Worm (Caenorhabditis elegans) whole organism, L3 larva: ENCODE measurements around the gene F17E9.15.

Experiments
- R02D3.7 ChIP-seq: fragments of 150-350 bp; optimal IDR thresholded peaks from 2 replicates; lab custom pipeline; 2014; ENCODE audit warnings: missing biosample characterization, missing genetic modification characterization
- ZK546.5 ChIP-seq: sonication (generic microtip); optimal IDR thresholded peaks from 2 replicates; lab custom pipeline; 2017; ENCODE audit warnings: missing biosample characterization, missing genetic modification characterization
- ama-1 ChIP-seq: fragments of 150-350 bp; optimal IDR thresholded peaks from 2 replicates; lab custom pipeline; 2018
- ceh-28 ChIP-seq: fragments of 150-350 bp; optimal IDR thresholded peaks from 2 replicates; lab custom pipeline; 2014; ENCODE audit warnings: missing biosample characterization, missing genetic modification reagents, missing genetic modification characterization
- ceh-82 ChIP-seq: fragments of 150-350 bp; optimal IDR thresholded peaks from 2 replicates; lab custom pipeline; 2014; ENCODE audit warnings: missing biosample characterization, missing genetic modification characterization
- ceh-9 ChIP-seq: sonication (generic microtip); optimal IDR thresholded peaks from 2 replicates; lab custom pipeline; 2018; ENCODE audit warnings: missing biosample characterization, missing genetic modification characterization
- daf-12 ChIP-seq: fragments of 150-350 bp; optimal IDR thresholded peaks from 2 replicates; lab custom pipeline; 2014; ENCODE audit warnings: missing biosample characterization, missing genetic modification reagents, missing genetic modification characterization
- egl-27 ChIP-seq: sonication (generic microtip); optimal IDR thresholded peaks from 4 replicates; lab custom pipeline; 2017; ENCODE audit warnings: missing biosample characterization, missing genetic modification reagents, missing genetic modification characterization
- egl-5 ChIP-seq: fragments of 150-350 bp; optimal IDR thresholded peaks from 2 replicates; lab custom pipeline; 2017; ENCODE audit warnings: missing biosample characterization, missing genetic modification reagents, missing genetic modification characterization, inconsistent platforms
- elt-2 ChIP-seq: sonication (generic microtip); optimal IDR thresholded peaks from 2 replicates; lab custom pipeline; 2016; ENCODE audit warnings: missing genetic modification reagents, mild to moderate bottlenecking, missing genetic modification characterization, missing compliant biosample characterization
- eor-1 ChIP-seq, 2 experiments: fragments of 150-350 bp; optimal IDR thresholded peaks; 2 replicates each; lab custom pipeline; 2014 to 2018; ENCODE audit warnings: missing biosample characterization in 2 of 2, missing genetic modification characterization in 2 of 2
- fkh-10 ChIP-seq: sonication (generic microtip); optimal IDR thresholded peaks from 2 replicates; lab custom pipeline; 2017; ENCODE audit warnings: missing biosample characterization, missing genetic modification reagents, missing genetic modification characterization
- fkh-2 ChIP-seq: fragments of 150-350 bp; optimal IDR thresholded peaks from 2 replicates; lab custom pipeline; 2014; ENCODE audit warnings: missing biosample characterization, missing genetic modification reagents, missing genetic modification characterization
- fos-1 ChIP-seq: fragments of 150-350 bp; optimal IDR thresholded peaks from 2 replicates; lab custom pipeline; 2014; ENCODE audit warnings: missing biosample characterization, missing genetic modification characterization
- hmg-11 ChIP-seq: sonication (generic microtip); optimal IDR thresholded peaks from 2 replicates; lab custom pipeline; 2016; ENCODE audit warnings: missing genetic modification characterization, missing compliant biosample characterization
- jun-1 ChIP-seq: fragments of 150-350 bp; optimal IDR thresholded peaks from 2 replicates; lab custom pipeline; 2014; ENCODE audit warnings: missing biosample characterization, missing genetic modification reagents, missing genetic modification characterization
- lin-15B ChIP-seq: fragments of 150-350 bp; optimal IDR thresholded peaks from 2 replicates; lab custom pipeline; 2014; ENCODE audit warnings: missing biosample characterization, missing genetic modification characterization
- lin-39 ChIP-seq: fragments of 150-350 bp; optimal IDR thresholded peaks from 2 replicates; lab custom pipeline; 2018; ENCODE audit warnings: missing biosample characterization, missing genetic modification reagents, missing genetic modification characterization
- lsy-12 ChIP-seq: sonication (generic microtip); optimal IDR thresholded peaks from 2 replicates; lab custom pipeline; 2016; ENCODE audit warnings: mild to moderate bottlenecking, missing genetic modification characterization, missing compliant biosample characterization
- mml-1 ChIP-seq: fragments of 150-350 bp; sonication (generic microtip); optimal IDR thresholded peaks from 3 replicates; lab custom pipeline; 2014; ENCODE audit warnings: missing biosample characterization, missing genetic modification characterization
- nfya-1 ChIP-seq: sonication (generic microtip); optimal IDR thresholded peaks from 2 replicates; lab custom pipeline; 2017; ENCODE audit warnings: missing genetic modification characterization, mild to moderate bottlenecking, missing compliant biosample characterization, antibody characterized with exemption, moderate library complexity; ENCODE audit not compliant: insufficient read depth
- nhr-11 ChIP-seq: fragments of 150-350 bp; optimal IDR thresholded peaks from 2 replicates; lab custom pipeline; 2014; ENCODE audit warnings: missing biosample characterization, missing genetic modification characterization
- nhr-23 ChIP-seq: fragments of 150-350 bp; optimal IDR thresholded peaks from 2 replicates; lab custom pipeline; 2014; ENCODE audit warnings: missing biosample characterization, missing genetic modification reagents, missing genetic modification characterization
- nhr-237 ChIP-seq: fragments of 150-350 bp; optimal IDR thresholded peaks from 2 replicates; lab custom pipeline; 2014; ENCODE audit warnings: missing biosample characterization, missing genetic modification characterization
- nhr-25 ChIP-seq: sonication (generic microtip); optimal IDR thresholded peaks from 2 replicates; lab custom pipeline; 2017; ENCODE audit warnings: missing biosample characterization, missing genetic modification characterization
- nhr-43 ChIP-seq: sonication (generic microtip); optimal IDR thresholded peaks from 2 replicates; lab custom pipeline; 2016; ENCODE audit warnings: mild to moderate bottlenecking, missing genetic modification characterization, missing compliant biosample characterization; ENCODE audit not compliant: poor library complexity, severe bottlenecking
- nhr-67 ChIP-seq: fragments of 150-350 bp; optimal IDR thresholded peaks from 2 replicates; lab custom pipeline; 2014; ENCODE audit warnings: missing biosample characterization, missing genetic modification characterization
- pha-4 ChIP-seq: fragments of 150-350 bp; optimal IDR thresholded peaks from 2 replicates; lab custom pipeline; 2014; ENCODE audit warnings: missing biosample characterization, missing genetic modification reagents, missing genetic modification characterization
- pqm-1 ChIP-seq: fragments of 150-350 bp; optimal IDR thresholded peaks from 2 replicates; lab custom pipeline; 2017; ENCODE audit warnings: missing biosample characterization, missing genetic modification characterization, inconsistent platforms
- sea-2 ChIP-seq: fragments of 150-350 bp; sonication (generic microtip); optimal IDR thresholded peaks from 4 replicates; lab custom pipeline; 2014; ENCODE audit warnings: missing biosample characterization, missing genetic modification reagents, missing genetic modification characterization
- skn-1 ChIP-seq: fragments of 150-350 bp; optimal IDR thresholded peaks from 2 replicates; lab custom pipeline; 2014; ENCODE audit warnings: missing biosample characterization, missing genetic modification characterization
- snpc-4 ChIP-seq: fragments of 150-350 bp; optimal IDR thresholded peaks from 2 replicates; lab custom pipeline; 2014; ENCODE audit warnings: missing biosample characterization, missing genetic modification characterization
- tbx-2 ChIP-seq: sonication (generic microtip); optimal IDR thresholded peaks from 2 replicates; lab custom pipeline; 2016; ENCODE audit warnings: mild to moderate bottlenecking, missing genetic modification characterization, missing compliant biosample characterization
- unc-62 ChIP-seq: fragments of 150-350 bp; sonication (generic microtip); optimal IDR thresholded peaks from 4 replicates; lab custom pipeline; 2014; ENCODE audit warnings: missing biosample characterization, missing genetic modification reagents, missing genetic modification characterization
- ztf-4 ChIP-seq: fragments of 150-350 bp; optimal IDR thresholded peaks from 2 replicates; lab custom pipeline; 2014; ENCODE audit warnings: missing biosample characterization, missing genetic modification characterization

Gene F17E9.15

DNA sequence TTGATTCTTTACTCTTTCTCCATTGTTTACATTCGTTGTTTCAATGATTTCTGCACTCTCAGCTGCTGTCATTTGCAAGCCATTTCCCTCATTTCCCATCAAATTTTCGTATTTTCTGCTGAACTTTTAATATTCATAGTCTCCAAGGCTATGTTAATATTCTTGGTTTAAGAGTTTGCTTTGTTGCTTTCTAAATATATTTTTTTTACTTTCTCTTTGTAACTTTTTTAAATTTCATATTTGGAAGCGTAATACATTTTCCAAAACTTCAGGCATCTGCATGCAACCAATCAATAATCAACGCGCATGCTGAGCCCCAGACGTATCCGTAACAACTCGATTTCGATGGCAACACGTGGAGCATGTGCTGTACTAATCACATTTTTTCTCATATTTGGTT lies 13.6 kb downstream of the F17E9.15 start, which contains the start of gene sqv-1:
Gene sqv-1 (plus strand): TSS at position 301 of the 400 bp plus-strand sequence.
- TF ChIP-seq ceh-9 (tag; lab: Kevin White, UChicago) (no peak), fos-1 (no peak), pha-4 (tag; lab: Kevin White, UChicago) (peak; percentile 41)

DNA sequence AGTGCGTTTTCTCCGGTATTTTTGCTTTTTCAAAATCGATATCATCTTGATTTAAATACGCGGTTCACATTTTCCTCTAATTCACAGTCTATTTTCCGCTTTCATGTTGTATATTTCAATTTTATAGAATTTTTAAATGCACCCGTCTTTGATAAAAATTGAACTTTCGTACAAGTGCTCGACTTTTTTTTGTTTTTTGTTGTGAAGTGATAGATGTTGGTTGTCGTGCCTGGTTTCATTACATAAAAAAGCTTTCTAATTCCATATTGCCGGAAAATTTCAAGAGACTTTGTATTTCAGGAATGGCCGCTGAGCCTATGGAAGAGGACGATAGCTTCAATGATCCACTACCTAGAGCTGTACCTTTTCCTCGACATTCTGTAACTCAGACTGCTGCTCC lies 15.9 kb downstream of the F17E9.15 start, which contains the start of gene D2096.12:
Gene D2096.12 (plus strand): TSS at position 301 of the 400 bp plus-strand sequence.
- TF ChIP-seq pha-4 (tag; lab: Kevin White, UChicago) (no peak), tbx-2 (tag; lab: Kevin White, UChicago) (no peak)

DNA sequence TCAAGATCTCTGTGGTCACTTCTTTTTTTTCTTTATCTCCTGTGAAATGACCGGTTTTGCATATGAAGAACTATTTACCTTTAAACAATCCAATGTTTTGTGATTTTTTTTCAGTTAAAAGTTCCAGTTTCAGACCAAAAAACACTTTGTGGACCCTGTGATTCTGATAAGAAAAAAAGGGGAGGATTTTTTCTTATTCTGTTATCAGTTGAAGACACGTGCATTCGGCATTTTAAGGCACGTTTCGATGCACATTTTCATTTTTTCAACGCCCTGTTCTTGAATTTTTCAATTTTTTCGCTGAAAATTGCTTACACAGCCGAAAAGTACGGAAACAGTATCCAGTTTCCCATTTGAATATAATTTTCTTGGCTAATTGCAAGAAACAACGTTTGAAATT lies 19.1 kb downstream of the F17E9.15 start, which contains the start of gene aagr-1:
Gene aagr-1 (plus strand): TSS at position 227 of the 400 bp plus-strand sequence.
- TF ChIP-seq pqm-1, result peak; percentile 75
- no peak for TF ChIP-seq ceh-28 (tag; lab: Kevin White, UChicago)
- no peak for TF ChIP-seq ZK546.5 (tag; lab: Kevin White, UChicago)
- no peak for TF ChIP-seq R02D3.7 (tag; lab: Kevin White, UChicago)
- no peak for TF ChIP-seq mml-1 (tag; lab: Kevin White, UChicago)
- peak; percentile 1 for TF ChIP-seq pha-4 (tag; lab: Kevin White, UChicago)
- no peak for TF ChIP-seq sea-2
- TF ChIP-seq daf-12, result no peak
- no peak for TF ChIP-seq ztf-4 (tag; lab: Kevin White, UChicago)
- peak; percentile 82 for TF ChIP-seq elt-2 (tag; lab: Kevin White, UChicago)
- no peak for TF ChIP-seq lin-39

DNA sequence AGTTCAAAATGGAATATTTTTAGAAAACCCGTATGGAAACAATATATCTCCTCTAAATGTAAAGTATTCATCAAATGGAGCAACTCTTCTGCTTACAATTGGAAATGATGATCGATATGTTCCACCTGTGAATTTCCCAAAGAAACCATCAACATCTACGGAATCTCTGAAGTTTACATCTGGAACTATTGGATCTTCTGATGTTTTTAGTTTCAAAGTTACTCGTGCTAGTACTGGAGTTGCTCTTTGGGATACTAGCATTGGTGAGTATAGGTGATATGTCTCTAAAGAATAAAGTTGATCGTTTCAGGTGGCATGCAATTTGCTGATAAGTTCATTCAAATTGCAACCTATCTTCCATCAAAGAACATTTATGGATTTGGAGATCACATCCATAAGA lies 20.7 kb downstream of the F17E9.15 start:
- TF ChIP-seq tbx-2 (tag; lab: Kevin White, UChicago), result no peak
- no peak for TF ChIP-seq nhr-237 (tag; lab: Kevin White, UChicago)
- TF ChIP-seq fkh-2 (tag; lab: Kevin White, UChicago), result no peak
- TF ChIP-seq ama-1 (lab: Kevin White, UChicago), result no peak
- TF ChIP-seq sea-2, result no peak
- TF ChIP-seq fkh-10 (GFP tag; lab: Kevin White, UChicago), result no peak
- no peak for TF ChIP-seq pha-4 (tag; lab: Kevin White, UChicago)
- TF ChIP-seq nhr-11 (tag; lab: Kevin White, UChicago), result no peak
- no peak for TF ChIP-seq eor-1 (tag; optimal IDR thresholded peaks at IDR 0.05; lab: Kevin White, UChicago)
- no peak for TF ChIP-seq R02D3.7 (tag; lab: Kevin White, UChicago)
- TF ChIP-seq ceh-9 (tag; lab: Kevin White, UChicago), result no peak
- no peak for TF ChIP-seq ceh-28 (tag; lab: Kevin White, UChicago)
- TF ChIP-seq nfya-1 (tag; lab: Kevin White, UChicago), result no peak
- TF ChIP-seq snpc-4 (tag; lab: Kevin White, UChicago), result no peak
- TF ChIP-seq egl-5 (tag; lab: Kevin White, UChicago), result no peak

DNA sequence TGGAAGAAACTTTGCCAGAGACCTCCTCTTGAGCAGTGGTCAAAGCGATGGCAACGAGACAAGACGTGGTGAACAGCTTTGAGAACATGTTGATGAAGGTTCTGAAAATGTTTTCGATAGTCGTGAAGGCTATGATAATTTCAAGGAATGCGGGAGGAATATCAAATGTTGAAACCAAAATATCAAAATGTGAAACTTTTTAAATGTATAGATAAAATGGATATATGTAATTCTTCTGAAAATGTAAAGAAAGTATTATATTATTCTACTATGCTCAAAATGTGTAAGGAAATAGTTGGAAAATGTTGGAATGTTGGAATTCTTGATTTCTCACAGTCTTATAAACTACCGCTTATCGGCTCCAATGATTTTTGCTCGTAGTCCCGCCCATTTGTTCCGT lies 21.9 kb downstream of the F17E9.15 start, which contains the start of gene D2096.6:
Gene D2096.6 (minus strand): TSS at position 101 of the 400 bp plus-strand sequence.
- TF ChIP-seq pha-4 (tag; lab: Kevin White, UChicago) (no peak), elt-2 (tag; lab: Kevin White, UChicago) (no peak), pqm-1 (no peak), ZK546.5 (tag; lab: Kevin White, UChicago) (no peak)

DNA sequence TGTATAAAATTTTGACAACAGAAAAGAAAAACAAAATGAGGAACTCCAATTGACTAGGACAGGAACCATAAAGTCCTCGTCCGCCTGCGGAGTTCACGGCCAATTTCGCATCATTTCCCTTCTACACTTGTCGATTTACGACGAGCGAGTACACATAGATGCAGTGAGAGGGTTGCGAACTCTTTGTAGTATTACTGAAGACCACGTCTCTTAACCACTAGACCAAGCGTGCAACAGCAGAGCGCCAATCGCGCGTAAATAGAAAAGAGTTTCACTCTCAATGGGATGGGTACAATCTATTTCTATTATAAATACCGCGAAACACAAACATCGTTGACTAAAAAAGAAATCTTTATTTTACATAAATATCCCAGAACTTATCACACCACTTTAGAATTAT lies 28.2 kb downstream of the F17E9.15 start:
- peak; percentile 79 for TF ChIP-seq R02D3.7 (tag; lab: Kevin White, UChicago)
- peak; percentile 80 for TF ChIP-seq nfya-1 (tag; lab: Kevin White, UChicago)
- TF ChIP-seq egl-5 (tag; lab: Kevin White, UChicago), result peak; percentile 71
- TF ChIP-seq nhr-43 (tag; lab: Kevin White, UChicago), result peak; percentile 81
- no peak for TF ChIP-seq daf-12
- peak; percentile 90 for TF ChIP-seq lin-39
- TF ChIP-seq unc-62 (GFP tag; lab: Kevin White, UChicago), result no peak
- peak; percentile 57 for TF ChIP-seq skn-1 (tag; lab: Kevin White, UChicago)
- TF ChIP-seq nhr-25 (tag; lab: Kevin White, UChicago), result peak; percentile 59
- peak; percentile 7 for TF ChIP-seq egl-27 (tag; lab: Kevin White, UChicago)
- peak; percentile 55 for TF ChIP-seq jun-1 (tag; lab: Kevin White, UChicago)
- TF ChIP-seq lin-15B, result peak; percentile 59
- no peak for TF ChIP-seq hmg-11 (tag; lab: Kevin White, UChicago)
- peak; percentile 79 for TF ChIP-seq lsy-12 (tag; lab: Kevin White, UChicago)
- peak; percentile 72 for TF ChIP-seq pqm-1
- peak; percentile 84 for TF ChIP-seq ama-1 (lab: Kevin White, UChicago)
- no peak for TF ChIP-seq ceh-28 (tag; lab: Kevin White, UChicago)
- peak; percentile 30 for TF ChIP-seq ztf-4 (tag; lab: Kevin White, UChicago)
- TF ChIP-seq snpc-4 (tag; lab: Kevin White, UChicago), result peak; percentile 63
- peak; percentile 66 for TF ChIP-seq elt-2 (tag; lab: Kevin White, UChicago)
- TF ChIP-seq nhr-67 (tag; lab: Kevin White, UChicago), result no peak
- peak; percentile 88 for TF ChIP-seq pha-4 (tag; lab: Kevin White, UChicago)
- TF ChIP-seq nhr-11 (tag; lab: Kevin White, UChicago), result no peak
- peak; percentile 56 for TF ChIP-seq nhr-23 (tag; lab: Kevin White, UChicago)
- TF ChIP-seq ceh-82 (tag; lab: Kevin White, UChicago), result peak; percentile 18
- peak; percentile 59 for TF ChIP-seq tbx-2 (tag; lab: Kevin White, UChicago)
